Worm (Caenorhabditis elegans) whole organism, late embryonic: ENCODE data around the gene crls-1.

Experiments
- ama-1 ChIP-seq: fragments of 150-350 bp; optimal IDR thresholded peaks from 2 replicates; lab custom pipeline; 2014
- ceh-22 ChIP-seq: sonication (generic microtip); optimal IDR thresholded peaks from 2 replicates; lab custom pipeline; 2017; ENCODE audit warnings: missing biosample characterization, missing genetic modification characterization
- ceh-34 ChIP-seq: sonication (generic microtip); optimal IDR thresholded peaks from 2 replicates; lab custom pipeline; 2016; ENCODE audit warnings: mild to moderate bottlenecking, missing genetic modification characterization, missing compliant biosample characterization
- ceh-45 ChIP-seq: fragments of 200-800 bp; sonication (Bioruptor generic); IDR thresholded peaks from 2 replicates; pipeline ENCODE4 v1.3.6; 2022; ENCODE audit warnings: missing genetic modification reagents, missing genetic modification characterization, missing compliant biosample characterization
- dve-1 ChIP-seq: sonication (generic microtip); optimal IDR thresholded peaks from 2 replicates; lab custom pipeline; 2017; ENCODE audit warnings: antibody characterized with exemption, mild to moderate bottlenecking, missing genetic modification characterization, missing compliant biosample characterization
- eyg-1 ChIP-seq: sonication (generic microtip); optimal IDR thresholded peaks from 2 replicates; lab custom pipeline; 2016; ENCODE audit warnings: missing genotype, missing genetic modification characterization, missing compliant biosample characterization
- fkh-10 ChIP-seq: fragments of 150-350 bp; optimal IDR thresholded peaks from 2 replicates; lab custom pipeline; 2014; ENCODE audit warnings: missing biosample characterization, missing genetic modification reagents, missing genetic modification characterization
- lin-11 ChIP-seq: fragments of 200-800 bp; sonication (Bioruptor generic); optimal IDR thresholded peaks from 2 replicates; lab custom pipeline; 2018; ENCODE audit warnings: mild to moderate bottlenecking, missing genetic modification characterization, missing compliant biosample characterization
- nfya-1 ChIP-seq: sonication (generic microtip); optimal IDR thresholded peaks from 2 replicates; lab custom pipeline; 2017; ENCODE audit warnings: missing genetic modification characterization, mild to moderate bottlenecking, missing compliant biosample characterization, antibody characterized with exemption, moderate library complexity
- pag-3 ChIP-seq: sonication (generic microtip); optimal IDR thresholded peaks from 2 replicates; lab custom pipeline; 2016; ENCODE audit warnings: missing compliant biosample characterization, missing genetic modification characterization, borderline replicate concordance
- pax-1 ChIP-seq: fragments of 150-350 bp; optimal IDR thresholded peaks from 2 replicates; lab custom pipeline; 2014; ENCODE audit warnings: missing biosample characterization, missing genetic modification characterization
- pha-4 ChIP-seq: fragments of 150-350 bp; optimal IDR thresholded peaks from 2 replicates; lab custom pipeline; 2018; ENCODE audit warnings: missing biosample characterization, missing genetic modification reagents, missing genetic modification characterization
- pqm-1 ChIP-seq: sonication (generic microtip); optimal IDR thresholded peaks from 2 replicates; lab custom pipeline; 2016; ENCODE audit warnings: missing genetic modification characterization, missing compliant biosample characterization

ce11 chrIII:916897-917296, 7.2 kb upstream of the crls-1 start, which contains the start of gene idpp-13:
- TF ChIP-seq nfya-1 (no peak), eyg-1 (tag; lab: Kevin White, UChicago) (no peak), fkh-10 (GFP tag; lab: Kevin White, UChicago) (no peak), ama-1 (no peak), lin-11 (tag; lab: Kevin White, UChicago) (no peak), ceh-45 (GFP tag; lab: Robert Waterston, UW) (no peak), pax-1 (tag; lab: Kevin White, UChicago) (no peak), pha-4 (tag; lab: Kevin White, UChicago) (no peak), pag-3 (tag; lab: Kevin White, UChicago) (no peak), ceh-34 (tag; lab: Kevin White, UChicago) (no peak), ceh-22 (no peak), dve-1 (no peak), pqm-1 (no peak)
